Comparison of ENCODE assay signal across 1 fruit fly cellular context in genomic region chrX:12592121-12592466, dm6.
TF ChIP-seq lines count a peak whose summit lies in the region.

TSS of gene LIMK1 (minus strand) at chrX:12592193.

TF ChIP-seq in whole organism, embryonic, 481 proteins besides CTCF, POLR2A, EP300 and RAD21 (continued from another document):
- TF ChIP-seq amos (GFP tag; IDR thresholded peaks at IDR 0.05; lab: Robert Waterston, UW; ENCODE audit: partially characterized antibody) (peak; percentile 56), CG2116 (GFP tag; optimal IDR thresholded peaks at IDR 0.05; lab: Kevin White, UChicago) (peak; percentile 60), lmd (GFP tag; IDR thresholded peaks at IDR 0.05; lab: Robert Waterston, UW) (no peak), btn (GFP tag; optimal IDR thresholded peaks at IDR 0.05; lab: Kevin White, UChicago) (no peak), Sry-δ (GFP tag; optimal IDR thresholded peaks at IDR 0.05; lab: Kevin White, UChicago) (peak; percentile 55), pzg (GFP tag; optimal IDR thresholded peaks at IDR 0.05; lab: Kevin White, UChicago) (peak; percentile 56), CG10267 (tag; optimal IDR thresholded peaks at IDR 0.05; lab: Kevin White, UChicago) (peak; percentile 51), sens (GFP tag; lab: Kevin White, UChicago) (peak; percentile 52), sqz (GFP tag; optimal IDR thresholded peaks at IDR 0.05; lab: Kevin White, UChicago) (no peak), BEAF-32 (GFP tag; optimal IDR thresholded peaks at IDR 0.05; lab: Kevin White, UChicago) (peak; percentile 78), Dll (GFP tag; IDR thresholded peaks at IDR 0.05; lab: Robert Waterston, UW; ENCODE audit: partially characterized antibody) (peak; percentile 76), vvl (GFP tag; IDR thresholded peaks at IDR 0.05; lab: Robert Waterston, UW) (peak; percentile 40; the same call in 1 of the 2 replicates), E2f2 (GFP tag; IDR thresholded peaks at IDR 0.05; lab: Robert Waterston, UW) (peak; percentile 29; the same call in 1 of the 2 replicates), CG30020 (tag; optimal IDR thresholded peaks at IDR 0.05; lab: Kevin White, UChicago) (peak; percentile 36), CG16813 (GFP tag; IDR thresholded peaks at IDR 0.05; lab: Robert Waterston, UW; ENCODE audit: partially characterized antibody) (peak; percentile 50; the same call in 2 of the 3 replicates), unpg (GFP tag; optimal IDR thresholded peaks at IDR 0.05; lab: Kevin White, UChicago) (no peak), CG3838 (GFP tag; optimal IDR thresholded peaks at IDR 0.05; lab: Kevin White, UChicago) (no peak), CG12391 (tag; optimal IDR thresholded peaks at IDR 0.05; lab: Kevin White, UChicago) (peak; percentile 48), Bgb (GFP tag; IDR thresholded peaks at IDR 0.05; lab: Robert Waterston, UW; ENCODE audit: partially characterized antibody) (peak; percentile 49; the same call in 1 of the 2 replicates), Stat92E (GFP tag; optimal IDR thresholded peaks at IDR 0.05; lab: Kevin White, UChicago) (peak in 1 of 3 experiments; percentile 12), CG18599 (GFP tag; optimal IDR thresholded peaks at IDR 0.05; lab: Kevin White, UChicago) (no peak), CG42726 (GFP tag; IDR thresholded peaks at IDR 0.05; lab: Robert Waterston, UW; ENCODE audit: partially characterized antibody) (no peak), gsb-n (tag; optimal IDR thresholded peaks at IDR 0.05; lab: Kevin White, UChicago) (no peak), CG13287 (GFP tag; IDR thresholded peaks at IDR 0.05; lab: Robert Waterston, UW; ENCODE audit: partially characterized antibody) (peak; percentile 74), Vsx1 (GFP tag; optimal IDR thresholded peaks at IDR 0.05; lab: Kevin White, UChicago) (no peak), sna (GFP tag; IDR thresholded peaks at IDR 0.05; lab: Robert Waterston, UW; ENCODE audit: partially characterized antibody) (peak; percentile 56), gem (tag; optimal IDR thresholded peaks at IDR 0.05; lab: Kevin White, UChicago) (peak; percentile 10), Pdp1 (GFP tag; optimal IDR thresholded peaks at IDR 0.05; lab: Kevin White, UChicago) (peak in 1 of 2 experiments; percentile 22), CG2712 (tag; optimal IDR thresholded peaks at IDR 0.05; lab: Kevin White, UChicago) (peak; percentile 34), CG2129 (GFP tag; IDR thresholded peaks at IDR 0.05; lab: Robert Waterston, UW; ENCODE audit: partially characterized antibody) (0 out of 2 replicates have a peak, but pooled peaks have one; percentile 17), stwl (tag; optimal IDR thresholded peaks at IDR 0.05; lab: Kevin White, UChicago) (peak; percentile 46), CG4730 (GFP tag; IDR thresholded peaks at IDR 0.05; lab: Robert Waterston, UW) (no peak), CG6791 (GFP tag; IDR thresholded peaks at IDR 0.05; lab: Robert Waterston, UW; ENCODE audit: partially characterized antibody) (no peak), CG8944 (GFP tag; optimal IDR thresholded peaks at IDR 0.05; lab: Kevin White, UChicago) (no peak), pita (GFP tag; optimal IDR thresholded peaks at IDR 0.05; lab: Kevin White, UChicago) (no peak), CG1602 (GFP tag; optimal IDR thresholded peaks at IDR 0.05; lab: Kevin White, UChicago) (no peak), Myb (GFP tag; optimal IDR thresholded peaks at IDR 0.05; lab: Kevin White, UChicago) (peak; percentile 88), CG1603 (tag; optimal IDR thresholded peaks at IDR 0.05; lab: Kevin White, UChicago) (no peak), Dp (GFP tag; optimal IDR thresholded peaks at IDR 0.05; lab: Kevin White, UChicago) (peak; percentile 28), tin (GFP tag; optimal IDR thresholded peaks at IDR 0.05; lab: Kevin White, UChicago) (no peak), HLH4C (GFP tag; IDR thresholded peaks at IDR 0.05; lab: Robert Waterston, UW; ENCODE audit: partially characterized antibody) (peak; percentile 33; the same call in 1 of the 3 replicates), knrl (GFP tag; IDR thresholded peaks at IDR 0.05; lab: Robert Waterston, UW; ENCODE audit: partially characterized antibody) (peak; percentile 51), Hey (tag; optimal IDR thresholded peaks at IDR 0.05; lab: Kevin White, UChicago) (no peak), MBD-R2 (GFP tag; IDR thresholded peaks at IDR 0.05; lab: Robert Waterston, UW) (peak; percentile 28; the same call in 1 of the 2 replicates), trem (tag; optimal IDR thresholded peaks at IDR 0.05; lab: Kevin White, UChicago) (peak; percentile 72), insv (GFP tag; optimal IDR thresholded peaks at IDR 0.05; lab: Kevin White, UChicago) (peak in 1 of 2 experiments; percentile 3)
